Worm (Caenorhabditis elegans): ENCODE results near the gene sdz-8.

ce11 chrV:11513432-11513831 is 2.6 kb downstream of the sdz-8 start, which contains the start of gene C55A6.3:
- TF ChIP-seq unc-62 (GFP tag; optimal IDR thresholded peaks at IDR 0.05) (no peak), nhr-237 (tag; optimal IDR thresholded peaks at IDR 0.05) (no peak)
